Fruit fly (Drosophila melanogaster) whole organism, prepupa: ENCODE measurements around the gene CG13813.

Source experiments
- Blimp-1 ChIP-seq: fragments of 200-800 bp; sonication (Bioruptor generic); optimal IDR thresholded peaks from 3 replicates; lab custom pipeline; 2017; ENCODE audit warnings: missing biosample characterization, missing genetic modification characterization, mild to moderate bottlenecking, moderate library complexity, missing genetic modification reagents
- CG9139 ChIP-seq: fragments of 200-800 bp; sonication (Bioruptor generic); optimal IDR thresholded peaks from 3 replicates; lab custom pipeline; 2017; ENCODE audit warnings: missing biosample characterization, mild to moderate bottlenecking, missing genetic modification characterization
- Eip78C ChIP-seq: fragments of 200-800 bp; sonication (Bioruptor generic); peaks from one replicate; lab custom pipeline; 2016; ENCODE audit warnings: missing biosample characterization, missing genetic modification characterization
- Gug ChIP-seq: fragments of 200-800 bp; sonication (Bioruptor generic); IDR thresholded peaks from 2 replicates; pipeline ENCODE4 v1.3.6; 2022; ENCODE audit warnings: missing biosample characterization, missing genetic modification characterization
- OdsH ChIP-seq: fragments of 200-800 bp; sonication (Bioruptor generic); optimal IDR thresholded peaks from 3 replicates; lab custom pipeline; 2016; ENCODE audit warnings: missing biosample characterization, missing genetic modification characterization
- eg ChIP-seq: fragments of 200-800 bp; sonication (Bioruptor generic); IDR thresholded peaks from 3 replicates; pipeline ENCODE4 v1.3.6; 2022; ENCODE audit warnings: missing biosample characterization, missing genetic modification characterization
- net ChIP-seq: fragments of 200-800 bp; sonication (Bioruptor generic); optimal IDR thresholded peaks from 3 replicates; lab custom pipeline; 2016; ENCODE audit warnings: missing biosample characterization, missing genetic modification characterization
- vri ChIP-seq: fragments of 200-800 bp; sonication (Bioruptor generic); optimal IDR thresholded peaks from 3 replicates; lab custom pipeline; 2016; ENCODE audit warnings: missing biosample characterization, mild to moderate bottlenecking, missing genetic modification characterization

- TF ChIP-seq Blimp-1 (GFP tag; lab: Kevin White, UChicago) (peak; percentile 62), vri (no peak), eg (GFP tag; lab: Robert Waterston, UW) (no peak), Gug (no peak), OdsH (GFP tag; lab: Kevin White, UChicago) (no peak), CG9139 (no peak), Eip78C (GFP tag; lab: Kevin White, UChicago) (peak; percentile 65), net (GFP tag; lab: Kevin White, UChicago) (no peak)
Observed at dm6 chr3L:20185886-20186285, 45.6 kb upstream of the CG13813 start.
